Worm (Caenorhabditis elegans): Measurements from ENCODE around the gene math-28.
"Not testable (repeated sequence)": the region's sequence is repeated elsewhere in the genome, so short reads cannot be mapped to it uniquely, and the experiment has no call there.

The math-28 gene

ce11 chrII:1771785-1772184 lies 8.6 kb downstream of the math-28 start, which contains the start of gene math-3:
Gene math-3, plus strand, starts transcription at chrII:1772085.
- no peak for TF ChIP-seq arid-1 (GFP tag; conservative IDR thresholded peaks at IDR 0.05)
- no peak for TF ChIP-seq egl-27 (tag; optimal IDR thresholded peaks at IDR 0.05)
- TF ChIP-seq unc-62 (GFP tag; optimal IDR thresholded peaks at IDR 0.05 in 1 of 2), result peak in 1 of 2 experiments; percentile 46
- no peak for TF ChIP-seq unc-62 (tag; optimal IDR thresholded peaks at IDR 0.05)
- TF ChIP-seq fkh-10 (GFP tag; optimal IDR thresholded peaks at IDR 0.05), result no peak
- no peak for TF ChIP-seq lin-29 (GFP tag; IDR thresholded peaks at IDR 0.05)

DNA sequence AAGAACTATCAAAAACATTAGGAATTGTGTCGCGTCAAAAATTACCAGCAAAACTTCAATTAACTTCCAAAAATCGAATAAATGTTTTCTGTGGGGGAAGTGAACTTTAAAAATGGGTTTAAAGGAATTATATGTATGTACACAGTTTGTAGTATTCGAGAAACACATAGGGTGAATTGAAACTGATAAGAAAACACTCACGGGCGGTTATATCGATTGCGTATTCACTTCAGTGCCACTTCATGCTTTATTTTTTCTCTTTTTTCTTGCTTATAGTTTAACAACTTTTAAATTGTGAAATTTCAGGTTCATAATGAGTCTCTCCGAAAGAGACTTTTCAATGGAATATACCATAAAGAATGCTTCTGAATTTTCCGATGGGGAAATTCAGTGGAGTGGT lies 12.1 kb downstream of the math-28 start, which contains the start of gene F36H5.14:
TSS of gene F36H5.14 (plus strand) at position 301 of the 400 bp plus-strand sequence.
- TF ChIP-seq Y5F2A.4 (GFP tag; optimal IDR thresholded peaks at IDR 0.05); ceh-62 (tag; optimal IDR thresholded peaks at IDR 0.05); attf-4 (tag; optimal IDR thresholded peaks at IDR 0.05): not testable (repeated sequence)

DNA sequence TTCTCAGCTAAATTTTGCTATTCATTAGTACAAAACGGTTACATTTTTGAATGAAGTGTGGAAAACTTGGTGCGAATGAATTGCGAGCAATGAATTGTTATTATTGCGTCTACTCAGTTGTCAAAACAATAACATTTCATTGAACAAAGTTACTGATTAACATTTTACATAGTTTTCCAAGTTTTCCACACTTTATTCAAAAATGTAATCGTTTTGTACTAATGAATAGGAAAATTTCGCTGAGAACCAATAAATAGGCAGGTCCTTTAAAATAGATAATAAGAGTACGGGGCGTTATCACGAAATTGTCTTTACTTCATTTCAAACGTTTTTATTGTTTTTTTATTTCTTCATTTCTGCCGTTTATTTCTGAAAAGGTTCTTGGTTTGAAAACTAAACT lies 19.3 kb downstream of the math-28 start, which contains the start of gene math-4:
TSS of gene math-4 (minus strand) at position 101 of the 400 bp plus-strand sequence.
- TF ChIP-seq nhr-28 (tag; optimal IDR thresholded peaks at IDR 0.05), result no peak

DNA sequence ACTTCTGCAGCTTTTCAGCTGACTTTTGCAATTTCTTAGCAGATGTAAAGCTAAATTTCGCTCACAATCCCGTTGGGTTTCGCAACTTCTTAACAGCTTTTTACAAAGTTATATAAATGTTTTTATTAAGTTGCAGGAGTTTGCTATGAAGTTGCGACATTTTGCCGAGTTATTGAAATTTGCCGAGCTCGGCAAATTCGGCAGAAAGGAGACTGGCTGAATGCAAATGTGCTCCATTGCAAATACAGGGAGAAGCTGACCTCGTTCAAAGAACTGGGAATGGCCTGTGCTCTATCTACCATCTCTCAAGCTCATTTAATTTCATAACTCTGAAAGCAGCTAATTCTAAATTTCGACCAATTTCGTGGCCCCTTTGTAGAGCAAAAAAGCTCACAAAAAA lies 21.6 kb downstream of the math-28 start, which contains the start of gene C08F1.11:
TSS of gene C08F1.11 (minus strand) at position 101 of the 400 bp plus-strand sequence.
- no peak for TF ChIP-seq zip-2 (tag; optimal IDR thresholded peaks at IDR 0.05)
- TF ChIP-seq cey-2 (tag; optimal IDR thresholded peaks at IDR 0.05; ENCODE audit: borderline replicate concordance, insufficient read depth), result no peak
- TF ChIP-seq ceh-62 (tag; optimal IDR thresholded peaks at IDR 0.05), result no peak
- no peak for TF ChIP-seq zfp-2 (tag; optimal IDR thresholded peaks at IDR 0.05)

DNA sequence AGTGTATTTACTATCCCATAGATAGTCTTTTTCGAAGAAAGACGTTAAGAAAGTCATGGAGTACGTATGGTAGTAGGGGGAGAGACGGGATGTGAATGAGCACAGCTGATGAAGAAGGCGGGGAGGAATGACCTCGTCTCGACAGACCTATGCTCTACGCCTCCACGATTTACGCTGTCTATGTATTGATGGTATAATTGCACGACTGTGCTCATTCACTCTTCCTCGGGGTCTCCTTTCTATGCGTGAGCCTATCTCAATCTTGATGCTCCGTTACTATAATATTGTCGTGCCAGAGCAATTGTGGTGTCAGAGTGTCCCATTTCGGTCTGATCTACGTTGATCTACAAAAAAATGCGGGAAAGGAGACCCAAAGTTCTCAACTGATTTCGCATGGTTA lies 23.0 kb downstream of the math-28 start, which contains the start of gene C08F1.10:
TSS of gene C08F1.10 (minus strand) at position 101 of the 400 bp plus-strand sequence.
- no peak for TF ChIP-seq dmd-8 (GFP tag; IDR thresholded peaks at IDR 0.05)
- no peak for TF ChIP-seq lir-3 (tag; optimal IDR thresholded peaks at IDR 0.05)
- no peak for TF ChIP-seq mep-1 (tag; optimal IDR thresholded peaks at IDR 0.05)
- TF ChIP-seq egl-27 (tag; optimal IDR thresholded peaks at IDR 0.05), result no peak

DNA sequence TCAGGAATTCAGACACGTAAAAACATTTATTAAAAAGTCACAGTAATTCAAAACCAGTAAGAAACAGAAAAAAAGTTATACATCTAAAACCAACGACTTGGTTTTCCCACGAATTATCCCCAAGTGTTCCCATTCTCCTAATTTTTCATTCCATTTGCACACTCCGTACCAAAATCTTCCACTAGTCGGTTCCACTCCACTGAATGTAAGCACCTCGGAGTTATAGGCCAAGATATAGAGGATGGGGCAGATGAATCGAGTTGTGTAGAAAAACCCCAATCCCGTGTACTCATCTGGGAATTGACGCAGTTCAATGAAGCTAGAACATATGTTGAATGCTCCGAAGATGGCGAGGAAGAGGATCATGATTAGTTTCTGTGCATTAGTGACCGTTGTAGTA lies 24.0 kb downstream of the math-28 start:
- TF ChIP-seq zfp-2 (tag; optimal IDR thresholded peaks at IDR 0.05) (no peak), unc-62 (GFP tag; optimal IDR thresholded peaks at IDR 0.05 in 1 of 2) (peak in 1 of 2 experiments; percentile 97), unc-62 (tag; optimal IDR thresholded peaks at IDR 0.05) (no peak)

- no peak for TF ChIP-seq ctbp-1 (GFP tag; IDR thresholded peaks at IDR 0.05)
- TF ChIP-seq duxl-1 (tag; optimal IDR thresholded peaks at IDR 0.05; ENCODE audit: poor library complexity), result no peak
- TF ChIP-seq ceh-20 (GFP tag; IDR thresholded peaks at IDR 0.05), result no peak
- TF ChIP-seq lin-15B (tag; optimal IDR thresholded peaks at IDR 0.05), result no peak
- TF ChIP-seq mes-2 (tag; optimal IDR thresholded peaks at IDR 0.05; ENCODE audit: poor library complexity, severe bottlenecking), result no peak
- no peak for TF ChIP-seq daf-8 (GFP tag; IDR thresholded peaks at IDR 0.05)
- no peak for TF ChIP-seq vab-7 (GFP tag; IDR thresholded peaks at IDR 0.05)
- no peak for TF ChIP-seq ceh-82 (tag; optimal IDR thresholded peaks at IDR 0.05)
- TF ChIP-seq jun-1 (tag; optimal IDR thresholded peaks at IDR 0.05), result no peak
- TF ChIP-seq nhr-6 (tag; optimal IDR thresholded peaks at IDR 0.05), result no peak
- TF ChIP-seq unc-130 (GFP tag; optimal IDR thresholded peaks at IDR 0.05), result no peak
These were observed 24.9 kb downstream of the math-28 start, which contains the start of the genes C08F1.6 and fbxb-13 for ce11 chrII:1788087-1788486. Gene C08F1.6, minus strand, starts transcription at chrII:1788187. Gene fbxb-13, plus strand, starts transcription at chrII:1788277.

ce11 chrII:1806358-1806757 lies 43.2 kb downstream of the math-28 start, which contains the start of gene C08F1.12:
Gene C08F1.12, minus strand, starts transcription at chrII:1806458.
- TF ChIP-seq gei-8 (GFP tag; optimal IDR thresholded peaks at IDR 0.05), result no peak
- TF ChIP-seq daf-19 (GFP tag; conservative IDR thresholded peaks at IDR 0.05), result no peak
- TF ChIP-seq duxl-1 (tag; optimal IDR thresholded peaks at IDR 0.05; ENCODE audit: poor library complexity), result no peak
- no peak for TF ChIP-seq nhr-77 (tag; optimal IDR thresholded peaks at IDR 0.05)
- TF ChIP-seq nhr-111 (GFP tag; optimal IDR thresholded peaks at IDR 0.05), result no peak
- no peak for TF ChIP-seq lin-38 (GFP tag; IDR thresholded peaks at IDR 0.05)
- no peak for TF ChIP-seq hmg-1.1 (GFP tag; IDR thresholded peaks at IDR 0.05)
- TF ChIP-seq lim-7 (GFP tag; IDR thresholded peaks at IDR 0.05), result no peak
- no peak for TF ChIP-seq pqm-1 (tag; optimal IDR thresholded peaks at IDR 0.05)
- no peak for TF ChIP-seq ceh-20 (GFP tag; IDR thresholded peaks at IDR 0.05)
